Fruit fly (Drosophila melanogaster) whole organism, embryonic: ENCODE results near the gene CG44001.

ENCODE experiments used
- CG10543 ChIP-seq: fragments of 200-800 bp; sonication (Bioruptor generic); optimal IDR thresholded peaks from 3 replicates; lab custom pipeline; 2017; ENCODE audit warnings: missing biosample characterization, mild to moderate bottlenecking, missing genetic modification characterization, moderate library complexity
- CG11085 ChIP-seq: fragments of 200-800 bp; sonication (Bioruptor generic); IDR thresholded peaks from 2 replicates; pipeline ENCODE4 v1.3.6; 2022; ENCODE audit warnings: missing biosample characterization, missing genetic modification characterization
- CG11093 ChIP-seq: fragments of 200-800 bp; sonication (Bioruptor generic); IDR thresholded peaks from 3 replicates; pipeline ENCODE4 v1.3.6; 2022; ENCODE audit warnings: missing biosample characterization, missing genetic modification characterization
- CG11247 ChIP-seq: fragments of 200-800 bp; sonication (Bioruptor generic); IDR thresholded peaks from 2 replicates; pipeline ENCODE4 v1.3.6; 2022; ENCODE audit warnings: missing biosample characterization, missing genetic modification characterization
- CG11398 ChIP-seq: fragments of 200-800 bp; sonication (Bioruptor generic); optimal IDR thresholded peaks from 2 replicates; lab custom pipeline; 2016; ENCODE audit warnings: missing biosample characterization, missing genetic modification characterization
- CG11695 ChIP-seq: fragments of 200-800 bp; sonication (Bioruptor generic); IDR thresholded peaks from 3 replicates; pipeline ENCODE4 v1.3.6; 2022; ENCODE audit warnings: missing biosample characterization, missing genetic modification characterization
- CG1233 ChIP-seq: fragments of 200-800 bp; sonication (Bioruptor generic); optimal IDR thresholded peaks from 4 replicates; lab custom pipeline; 2018; ENCODE audit warnings: missing biosample characterization, mild to moderate bottlenecking, missing genetic modification characterization
- CG12769 ChIP-seq: fragments of 200-800 bp; sonication (Bioruptor generic); optimal IDR thresholded peaks from 2 replicates; lab custom pipeline; 2019; ENCODE audit warnings: missing biosample characterization, mild to moderate bottlenecking, missing genetic modification characterization, moderate library complexity
- CG13894 ChIP-seq: fragments of 200-800 bp; sonication (Bioruptor generic); optimal IDR thresholded peaks from 3 replicates; lab custom pipeline; 2018; ENCODE audit warnings: missing biosample characterization, mild to moderate bottlenecking, missing genetic modification characterization, moderate library complexity
- CG14965 ChIP-seq: fragments of 200-800 bp; sonication (Bioruptor generic); optimal IDR thresholded peaks from 2 replicates; lab custom pipeline; 2016; ENCODE audit warnings: missing biosample characterization, missing genetic modification characterization, borderline replicate concordance
- CG1529 ChIP-seq: fragments of 200-800 bp; sonication (Bioruptor generic); optimal IDR thresholded peaks from 3 replicates; lab custom pipeline; 2018; ENCODE audit warnings: missing biosample characterization, missing genetic modification characterization
- CG1792 ChIP-seq: fragments of 200-800 bp; sonication (Bioruptor generic); optimal IDR thresholded peaks from 2 replicates; lab custom pipeline; 2016; ENCODE audit warnings: missing biosample characterization, missing genetic modification characterization
- CG18476 ChIP-seq: fragments of 200-800 bp; sonication (Bioruptor generic); optimal IDR thresholded peaks from 2 replicates; lab custom pipeline; 2016; ENCODE audit warnings: missing biosample characterization, mild to moderate bottlenecking, missing genetic modification characterization
- CG2199 ChIP-seq: fragments of 200-800 bp; sonication (Bioruptor generic); IDR thresholded peaks from 3 replicates; pipeline ENCODE4 v1.3.6; 2022; ENCODE audit warnings: missing biosample characterization, missing genetic modification characterization
- CG31365 ChIP-seq: fragments of 200-800 bp; sonication (Bioruptor generic); optimal IDR thresholded peaks from 2 replicates; lab custom pipeline; 2018; ENCODE audit warnings: missing biosample characterization, mild to moderate bottlenecking, missing genetic modification characterization
- CG3407 ChIP-seq: fragments of 200-800 bp; sonication (Bioruptor generic); optimal IDR thresholded peaks from 2 replicates; lab custom pipeline; 2018; ENCODE audit warnings: missing biosample characterization, mild to moderate bottlenecking, missing genetic modification characterization
- CG34422 ChIP-seq: fragments of 200-800 bp; sonication (Bioruptor generic); IDR thresholded peaks from 3 replicates; pipeline ENCODE4 v1.3.6; 2022; ENCODE audit warnings: missing biosample characterization, missing genetic modification characterization
- CG3726 ChIP-seq: fragments of 200-800 bp; sonication (Bioruptor generic); IDR thresholded peaks from 3 replicates; pipeline ENCODE4, ENCODE4 v1.3.6; 2022; ENCODE audit warnings: missing biosample characterization, missing genetic modification characterization
- CG3847 ChIP-seq: fragments of 200-800 bp; sonication (Bioruptor generic); IDR thresholded peaks from 2 replicates; pipeline ENCODE4 v1.3.6; 2022; ENCODE audit warnings: missing biosample characterization, missing genetic modification characterization
- CG4424 ChIP-seq: fragments of 200-800 bp; sonication (Bioruptor generic); optimal IDR thresholded peaks from 3 replicates; lab custom pipeline; 2016; ENCODE audit warnings: missing biosample characterization, missing genetic modification characterization
- CG6272 ChIP-seq: fragments of 200-800 bp; sonication (Bioruptor generic); IDR thresholded peaks from 2 replicates; pipeline ENCODE4 v1.3.6; 2022; ENCODE audit warnings: missing biosample characterization, missing genetic modification characterization
- CG6654 ChIP-seq: fragments of 200-800 bp; sonication (Bioruptor generic); optimal IDR thresholded peaks from 2 replicates; lab custom pipeline; 2017; ENCODE audit warnings: missing biosample characterization, mild to moderate bottlenecking, missing genetic modification characterization
- CG7556 ChIP-seq: fragments of 200-800 bp; sonication (Bioruptor generic); optimal IDR thresholded peaks from 2 replicates; lab custom pipeline; 2017; ENCODE audit warnings: missing biosample characterization, mild to moderate bottlenecking, missing genetic modification characterization
- Doc2 ChIP-seq: fragments of 200-800 bp; sonication (Bioruptor generic); IDR thresholded peaks from 2 replicates; pipeline ENCODE4 v1.3.6; 2022; ENCODE audit warnings: missing biosample characterization, missing genetic modification characterization
- Hey ChIP-seq: fragments of 200-800 bp; sonication (Bioruptor generic); optimal IDR thresholded peaks from 3 replicates; lab custom pipeline; 2018; ENCODE audit warnings: missing biosample characterization, mild to moderate bottlenecking, missing genetic modification characterization
- Lhr ChIP-seq: fragments of 200-800 bp; sonication (Bioruptor generic); optimal IDR thresholded peaks from 3 replicates; lab custom pipeline; 2017; ENCODE audit warnings: mild to moderate bottlenecking, missing biosample characterization, missing genetic modification reagents, missing genetic modification characterization
- NC2α ChIP-seq: fragments of 200-800 bp; sonication (Bioruptor generic); optimal IDR thresholded peaks from 2 replicates; lab custom pipeline; 2016; ENCODE audit warnings: missing biosample characterization, missing genetic modification characterization
- Neu2 ChIP-seq: fragments of 200-800 bp; sonication (Bioruptor generic); optimal IDR thresholded peaks from 3 replicates; lab custom pipeline; 2016; ENCODE audit warnings: missing biosample characterization, missing genetic modification characterization, borderline replicate concordance
- Nf-YA ChIP-seq: fragments of 200-800 bp; sonication (Bioruptor generic); IDR thresholded peaks from 2 replicates; pipeline ENCODE4 v1.3.6; 2022; ENCODE audit warnings: missing biosample characterization, missing genetic modification characterization
- Scr ChIP-seq: fragments of 200-800 bp; sonication (Bioruptor generic); IDR thresholded peaks from 2 replicates; pipeline ENCODE4 v1.3.6; 2022; ENCODE audit warnings: missing biosample characterization, missing genetic modification characterization; ENCODE audit not compliant: partially characterized antibody
- Sox100B ChIP-seq: fragments of 200-800 bp; sonication (Bioruptor generic); optimal IDR thresholded peaks from 3 replicates; lab custom pipeline; 2018; ENCODE audit warnings: missing biosample characterization, mild to moderate bottlenecking, missing genetic modification characterization
- br ChIP-seq: fragments of >200 bp; optimal IDR thresholded peaks from 2 replicates; lab custom pipeline; 2017
- crc ChIP-seq: fragments of 200-800 bp; sonication (Bioruptor generic); optimal IDR thresholded peaks from 2 replicates; lab custom pipeline; 2016; ENCODE audit warnings: missing biosample characterization, missing genetic modification characterization
- dan ChIP-seq: fragments of 200-800 bp; sonication (Bioruptor generic); IDR thresholded peaks from 2 replicates; pipeline ENCODE4 v1.3.6; 2022; ENCODE audit warnings: missing biosample characterization, missing genetic modification characterization
- dati ChIP-seq: fragments of 200-800 bp; sonication (Bioruptor generic); IDR thresholded peaks from 2 replicates; pipeline ENCODE4 v1.3.6; 2022; ENCODE audit warnings: missing biosample characterization, missing genetic modification characterization
- gem ChIP-seq: fragments of 200-800 bp; sonication (Bioruptor generic); optimal IDR thresholded peaks from 2 replicates; lab custom pipeline; 2019; ENCODE audit warnings: missing biosample characterization, mild to moderate bottlenecking, missing genetic modification characterization, moderate library complexity
- jigr1 ChIP-seq: fragments of 200-800 bp; sonication (Bioruptor generic); IDR thresholded peaks from 3 replicates; pipeline ENCODE4 v1.3.6; 2022; ENCODE audit warnings: missing biosample characterization, missing genetic modification characterization
- kni ChIP-seq: fragments of 200-800 bp; sonication (Bioruptor generic); optimal IDR thresholded peaks from 3 replicates; lab custom pipeline; 2017; ENCODE audit warnings: mild to moderate bottlenecking, missing biosample characterization, missing genetic modification reagents, missing genetic modification characterization
- nmo ChIP-seq: fragments of 200-800 bp; sonication (Bioruptor generic); optimal IDR thresholded peaks from 2 replicates; lab custom pipeline; 2018; ENCODE audit warnings: missing biosample characterization, mild to moderate bottlenecking, missing genetic modification characterization, moderate library complexity
- onecut ChIP-seq: fragments of 200-800 bp; sonication (Bioruptor generic); IDR thresholded peaks from 2 replicates; pipeline ENCODE4 v1.3.6; 2022; ENCODE audit warnings: missing biosample characterization, missing genetic modification characterization
- pfk ChIP-seq: fragments of 200-800 bp; sonication (Bioruptor generic); optimal IDR thresholded peaks from 2 replicates; lab custom pipeline; 2018; ENCODE audit warnings: missing biosample characterization, mild to moderate bottlenecking, missing genetic modification characterization, moderate library complexity
- prd ChIP-seq, 3 experiments: fragments of >200 bp in 2 of 3; fragments of 200-800 bp in 1 of 3; sonication (Bioruptor generic) in 1 of 3; optimal IDR thresholded peaks in 2 of 3; IDR thresholded peaks in 1 of 3; 2 replicates in 2 of 3; 3 replicates in 1 of 3; pipeline versions ENCODE4 v1.3.6 to Lab custom; 2017 to 2022; ENCODE audit warnings: missing biosample characterization in 1 of 3, missing genetic modification characterization in 1 of 3
- pum ChIP-seq: fragments of 200-800 bp; sonication (Bioruptor generic); optimal IDR thresholded peaks from 2 replicates; lab custom pipeline; 2016; ENCODE audit warnings: missing biosample characterization, missing genetic modification characterization
- salm ChIP-seq: fragments of 200-800 bp; sonication (Bioruptor generic); optimal IDR thresholded peaks from 2 replicates; lab custom pipeline; 2018; ENCODE audit warnings: missing biosample characterization, mild to moderate bottlenecking, missing genetic modification characterization
- scrt ChIP-seq: fragments of 200-800 bp; sonication (Bioruptor generic); optimal IDR thresholded peaks from 2 replicates; lab custom pipeline; 2018; ENCODE audit warnings: missing biosample characterization, mild to moderate bottlenecking, missing genetic modification characterization, moderate library complexity
- sens-2 ChIP-seq: fragments of 200-800 bp; sonication (Bioruptor generic); IDR thresholded peaks from 2 replicates; pipeline ENCODE4 v1.3.6; 2022; ENCODE audit warnings: missing biosample characterization, missing genetic modification characterization
- slbo ChIP-seq: fragments of 200-800 bp; sonication (Bioruptor generic); IDR thresholded peaks from 2 replicates; pipeline ENCODE4 v1.3.6; 2022; ENCODE audit warnings: missing biosample characterization, missing genetic modification characterization
- tll ChIP-seq, 2 experiments: fragments of 200-800 bp in 1 of 2; fragments of >200 bp in 1 of 2; sonication (Bioruptor generic) in 1 of 2; optimal IDR thresholded peaks; 2 replicates each; lab custom pipeline; 2017 to 2019; ENCODE audit warnings: missing biosample characterization in 2 of 2, missing genetic modification characterization in 2 of 2, mild to moderate bottlenecking in 1 of 2, moderate library complexity in 1 of 2
- vvl ChIP-seq: fragments of 200-800 bp; sonication (Bioruptor generic); IDR thresholded peaks from 2 replicates; pipeline ENCODE4 v1.3.6; 2022; ENCODE audit warnings: missing biosample characterization, missing genetic modification characterization
- z ChIP-seq: fragments of 200-800 bp; sonication (Bioruptor generic); IDR thresholded peaks from 3 replicates; pipeline ENCODE4 v1.3.6; 2022; ENCODE audit warnings: missing biosample characterization, missing genetic modification characterization
- zen2 ChIP-seq: fragments of 200-800 bp; sonication (Bioruptor generic); IDR thresholded peaks from 3 replicates; pipeline ENCODE4 v1.3.6; 2022; ENCODE audit warnings: missing biosample characterization, missing genetic modification characterization; ENCODE audit not compliant: partially characterized antibody

The CG44001 gene

dm6 chr2L:5010784-5011260, 32.2 kb upstream of the CG44001 start, which contains the start of the genes CG31917, Tfb5 and SelT (continued):
- TF ChIP-seq CG3847 (GFP tag; lab: Robert Waterston, UW) = peak; percentile 58
- TF ChIP-seq CG2199 (GFP tag; lab: Robert Waterston, UW) = no peak
- no peak for TF ChIP-seq Neu2 (GFP tag; lab: Kevin White, UChicago)
- no peak for TF ChIP-seq CG11247
- no peak for TF ChIP-seq crc
- TF ChIP-seq CG13894 (tag; lab: Kevin White, UChicago) = no peak
- TF ChIP-seq CG18476 (GFP tag; lab: Kevin White, UChicago) = peak; percentile 17
- no peak for TF ChIP-seq Hey (tag; lab: Kevin White, UChicago)
- TF ChIP-seq z (GFP tag; lab: Robert Waterston, UW) = no peak
- no peak for TF ChIP-seq CG6654 (GFP tag; lab: Kevin White, UChicago)
- TF ChIP-seq kni = no peak
- no peak for TF ChIP-seq CG6272 (GFP tag; lab: Robert Waterston, UW)
- peak; percentile 37 for TF ChIP-seq CG1792 (GFP tag; lab: Kevin White, UChicago)
- TF ChIP-seq CG1233 = peak; percentile 46
- TF ChIP-seq CG11085 (GFP tag; lab: Robert Waterston, UW) = no peak
- peak; percentile 71 for TF ChIP-seq slbo
- no peak for TF ChIP-seq CG3407 (GFP tag; lab: Kevin White, UChicago)
- TF ChIP-seq CG11695 (GFP tag; lab: Robert Waterston, UW) = no peak
- TF ChIP-seq CG4424 (GFP tag; lab: Kevin White, UChicago) = peak; percentile 52
- no peak for TF ChIP-seq CG12769 (tag; lab: Kevin White, UChicago)
- TF ChIP-seq pum (GFP tag; lab: Kevin White, UChicago) = peak; percentile 15
- TF ChIP-seq sens-2 (GFP tag; lab: Robert Waterston, UW) = no peak
- peak; percentile 86 for TF ChIP-seq Scr (GFP tag; lab: Robert Waterston, UW)
- no peak for TF ChIP-seq br (lab: Kevin White, UChicago)
- TF ChIP-seq Nf-YA = no peak
- TF ChIP-seq nmo (GFP tag; lab: Kevin White, UChicago) = peak; percentile 76
- no peak for TF ChIP-seq dati (GFP tag; lab: Robert Waterston, UW)
- TF ChIP-seq tll (GFP tag; optimal IDR thresholded peaks at IDR 0.05; lab: Kevin White, UChicago) = peak in 1 of 2 experiments; percentile 64
- TF ChIP-seq CG34422 (GFP tag; lab: Robert Waterston, UW) = peak; percentile 39; the same call in 2 of the 3 replicates
- TF ChIP-seq scrt = no peak
- peak; percentile 28; the same call in 2 of the 3 replicates for TF ChIP-seq zen2 (GFP tag; lab: Robert Waterston, UW)
- no peak for TF ChIP-seq prd (optimal IDR thresholded peaks at IDR 0.05; lab: Kevin White, UChicago)
- peak; percentile 55; the same call in 2 of the 3 replicates for TF ChIP-seq prd (GFP tag; IDR thresholded peaks at IDR 0.05; lab: Robert Waterston, UW)
- no peak for TF ChIP-seq Doc2
- no peak for TF ChIP-seq CG3726
- TF ChIP-seq jigr1 (GFP tag; lab: Robert Waterston, UW) = no peak
- TF ChIP-seq CG11398 = no peak
- TF ChIP-seq Lhr (GFP tag; lab: Kevin White, UChicago) = peak; percentile 28
- TF ChIP-seq CG14965 = no peak
- TF ChIP-seq NC2α (GFP tag; lab: Kevin White, UChicago) = no peak
- TF ChIP-seq CG10543 (GFP tag; lab: Kevin White, UChicago) = peak; percentile 29
- TF ChIP-seq CG31365 (tag; lab: Kevin White, UChicago) = no peak
- no peak for TF ChIP-seq pfk (GFP tag; lab: Kevin White, UChicago)
- TF ChIP-seq salm (tag; lab: Kevin White, UChicago) = peak; percentile 10
- peak; percentile 47 for TF ChIP-seq CG7556 (GFP tag; lab: Kevin White, UChicago)
- TF ChIP-seq onecut (GFP tag; lab: Robert Waterston, UW) = peak; percentile 57; the same call in 1 of the 2 replicates
- TF ChIP-seq CG11093 (GFP tag; lab: Robert Waterston, UW) = no peak
- TF ChIP-seq Sox100B (GFP tag; lab: Kevin White, UChicago) = no peak
- TF ChIP-seq dan = no peak
- no peak for TF ChIP-seq gem (tag; lab: Kevin White, UChicago)
- no peak for TF ChIP-seq CG1529
- TF ChIP-seq vvl (GFP tag; lab: Robert Waterston, UW) = peak; percentile 62
